Worm (Caenorhabditis elegans): ENCODE results near the gene C47D12.5.

DNA sequence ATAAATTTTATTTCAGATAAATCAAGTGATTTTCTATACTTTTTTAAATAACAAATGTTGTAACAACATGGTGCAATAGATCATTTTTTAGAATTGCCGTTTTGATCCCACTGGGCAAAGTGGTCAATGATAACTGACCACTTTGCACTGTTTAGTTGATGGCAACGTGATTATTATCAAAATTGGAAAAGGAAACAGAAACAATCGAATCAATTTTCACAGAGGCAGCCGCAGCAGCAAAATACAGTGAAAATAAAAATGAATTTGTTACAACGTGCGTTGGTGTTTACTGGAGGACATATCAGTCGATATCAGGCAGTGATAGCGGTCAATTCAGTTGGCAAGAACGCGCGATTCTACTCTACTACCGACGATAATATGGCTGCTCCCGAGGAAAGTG lies 20.7 kb upstream of the C47D12.5 start, which contains the start of gene VF13D12L.3:
- no peak for TF ChIP-seq unc-62 (GFP tag; optimal IDR thresholded peaks at IDR 0.05)
- TF ChIP-seq nhr-2 (tag; optimal IDR thresholded peaks at IDR 0.05), result no peak
- TF ChIP-seq unc-39 (tag; optimal IDR thresholded peaks at IDR 0.05), result no peak
- TF ChIP-seq unc-120 (tag; optimal IDR thresholded peaks at IDR 0.05; ENCODE audit: poor library complexity, severe bottlenecking), result no peak
- TF ChIP-seq blmp-1 (tag; optimal IDR thresholded peaks at IDR 0.05), result no peak
- TF ChIP-seq lsy-2 (tag; optimal IDR thresholded peaks at IDR 0.05), result no peak
- TF ChIP-seq mab-5 (tag; optimal IDR thresholded peaks at IDR 0.05), result no peak
- no peak for TF ChIP-seq hlh-1 (tag; optimal IDR thresholded peaks at IDR 0.05)
- no peak for TF ChIP-seq pha-4 (tag; optimal IDR thresholded peaks at IDR 0.05)
